Worm (Caenorhabditis elegans) whole organism, L3 larva: ENCODE results near the gene cutl-24.

Experiments used
- R02D3.7 ChIP-seq: fragments of 150-350 bp; optimal IDR thresholded peaks from 2 replicates; lab custom pipeline; 2014; ENCODE audit warnings: missing biosample characterization, missing genetic modification characterization
- ZK546.5 ChIP-seq: sonication (generic microtip); optimal IDR thresholded peaks from 2 replicates; lab custom pipeline; 2017; ENCODE audit warnings: missing biosample characterization, missing genetic modification characterization
- aly-2 ChIP-seq: fragments of 150-350 bp; optimal IDR thresholded peaks from 2 replicates; lab custom pipeline; 2014; ENCODE audit warnings: missing biosample characterization, missing genetic modification characterization
- ceh-16 ChIP-seq: sonication (generic microtip); optimal IDR thresholded peaks from 2 replicates; lab custom pipeline; 2017; ENCODE audit warnings: missing biosample characterization, missing genetic modification characterization
- ceh-28 ChIP-seq: fragments of 150-350 bp; optimal IDR thresholded peaks from 2 replicates; lab custom pipeline; 2014; ENCODE audit warnings: missing biosample characterization, missing genetic modification reagents, missing genetic modification characterization
- ceh-82 ChIP-seq: fragments of 150-350 bp; optimal IDR thresholded peaks from 2 replicates; lab custom pipeline; 2014; ENCODE audit warnings: missing biosample characterization, missing genetic modification characterization
- ceh-9 ChIP-seq: sonication (generic microtip); optimal IDR thresholded peaks from 2 replicates; lab custom pipeline; 2018; ENCODE audit warnings: missing biosample characterization, missing genetic modification characterization
- daf-12 ChIP-seq: fragments of 150-350 bp; optimal IDR thresholded peaks from 2 replicates; lab custom pipeline; 2014; ENCODE audit warnings: missing biosample characterization, missing genetic modification reagents, missing genetic modification characterization
- egl-5 ChIP-seq: fragments of 150-350 bp; optimal IDR thresholded peaks from 2 replicates; lab custom pipeline; 2017; ENCODE audit warnings: missing biosample characterization, missing genetic modification reagents, missing genetic modification characterization, inconsistent platforms
- elt-1 ChIP-seq: fragments of 150-350 bp; optimal IDR thresholded peaks from 2 replicates; lab custom pipeline; 2014; ENCODE audit warnings: missing biosample characterization, missing genetic modification characterization
- elt-2 ChIP-seq: sonication (generic microtip); optimal IDR thresholded peaks from 2 replicates; lab custom pipeline; 2016; ENCODE audit warnings: missing genetic modification reagents, mild to moderate bottlenecking, missing genetic modification characterization, missing compliant biosample characterization
- elt-3 ChIP-seq, 3 experiments: fragments of 150-350 bp in 1 of 3; sonication (generic microtip) in 2 of 3; optimal IDR thresholded peaks; 2 replicates in 2 of 3; 4 replicates in 1 of 3; lab custom pipeline; 2014 to 2017; ENCODE audit warnings: missing biosample characterization in 3 of 3, missing genetic modification characterization in 3 of 3
- eor-1 ChIP-seq, 2 experiments: fragments of 150-350 bp; optimal IDR thresholded peaks; 2 replicates each; lab custom pipeline; 2014 to 2018; ENCODE audit warnings: missing biosample characterization in 2 of 2, missing genetic modification characterization in 2 of 2
- fkh-10 ChIP-seq: sonication (generic microtip); optimal IDR thresholded peaks from 2 replicates; lab custom pipeline; 2017; ENCODE audit warnings: missing biosample characterization, missing genetic modification reagents, missing genetic modification characterization
- fkh-2 ChIP-seq: fragments of 150-350 bp; optimal IDR thresholded peaks from 2 replicates; lab custom pipeline; 2014; ENCODE audit warnings: missing biosample characterization, missing genetic modification reagents, missing genetic modification characterization
- fos-1 ChIP-seq: fragments of 150-350 bp; optimal IDR thresholded peaks from 2 replicates; lab custom pipeline; 2014; ENCODE audit warnings: missing biosample characterization, missing genetic modification characterization
- hmg-11 ChIP-seq: sonication (generic microtip); optimal IDR thresholded peaks from 2 replicates; lab custom pipeline; 2016; ENCODE audit warnings: missing genetic modification characterization, missing compliant biosample characterization
- jun-1 ChIP-seq: fragments of 150-350 bp; optimal IDR thresholded peaks from 2 replicates; lab custom pipeline; 2014; ENCODE audit warnings: missing biosample characterization, missing genetic modification reagents, missing genetic modification characterization
- lin-15B ChIP-seq: fragments of 150-350 bp; optimal IDR thresholded peaks from 2 replicates; lab custom pipeline; 2014; ENCODE audit warnings: missing biosample characterization, missing genetic modification characterization
- lin-39 ChIP-seq: fragments of 150-350 bp; optimal IDR thresholded peaks from 2 replicates; lab custom pipeline; 2018; ENCODE audit warnings: missing biosample characterization, missing genetic modification reagents, missing genetic modification characterization
- lsy-12 ChIP-seq: sonication (generic microtip); optimal IDR thresholded peaks from 2 replicates; lab custom pipeline; 2016; ENCODE audit warnings: mild to moderate bottlenecking, missing genetic modification characterization, missing compliant biosample characterization
- mdl-1 ChIP-seq: fragments of 150-350 bp; optimal IDR thresholded peaks from 2 replicates; lab custom pipeline; 2014; ENCODE audit warnings: missing biosample characterization, missing genetic modification characterization
- mml-1 ChIP-seq: fragments of 150-350 bp; sonication (generic microtip); optimal IDR thresholded peaks from 3 replicates; lab custom pipeline; 2014; ENCODE audit warnings: missing biosample characterization, missing genetic modification characterization
- nfya-1 ChIP-seq: sonication (generic microtip); optimal IDR thresholded peaks from 2 replicates; lab custom pipeline; 2017; ENCODE audit warnings: missing genetic modification characterization, mild to moderate bottlenecking, missing compliant biosample characterization, antibody characterized with exemption, moderate library complexity; ENCODE audit not compliant: insufficient read depth
- nhr-23 ChIP-seq: fragments of 150-350 bp; optimal IDR thresholded peaks from 2 replicates; lab custom pipeline; 2014; ENCODE audit warnings: missing biosample characterization, missing genetic modification reagents, missing genetic modification characterization
- nhr-237 ChIP-seq: fragments of 150-350 bp; optimal IDR thresholded peaks from 2 replicates; lab custom pipeline; 2014; ENCODE audit warnings: missing biosample characterization, missing genetic modification characterization
- nhr-25 ChIP-seq: sonication (generic microtip); optimal IDR thresholded peaks from 2 replicates; lab custom pipeline; 2017; ENCODE audit warnings: missing biosample characterization, missing genetic modification characterization
- nhr-28 ChIP-seq: fragments of 150-350 bp; optimal IDR thresholded peaks from 2 replicates; lab custom pipeline; 2014; ENCODE audit warnings: missing biosample characterization, missing genetic modification characterization
- nhr-67 ChIP-seq: fragments of 150-350 bp; optimal IDR thresholded peaks from 2 replicates; lab custom pipeline; 2014; ENCODE audit warnings: missing biosample characterization, missing genetic modification characterization
- nhr-76 ChIP-seq: fragments of 150-350 bp; sonication (generic microtip); optimal IDR thresholded peaks from 5 replicates; lab custom pipeline; 2014; ENCODE audit warnings: missing biosample characterization, missing genetic modification characterization
- nhr-77 ChIP-seq: fragments of 150-350 bp; optimal IDR thresholded peaks from 2 replicates; lab custom pipeline; 2014; ENCODE audit warnings: missing biosample characterization, missing genetic modification characterization
- pha-4 ChIP-seq: fragments of 150-350 bp; optimal IDR thresholded peaks from 2 replicates; lab custom pipeline; 2014; ENCODE audit warnings: missing biosample characterization, missing genetic modification reagents, missing genetic modification characterization
- pqm-1 ChIP-seq: fragments of 150-350 bp; optimal IDR thresholded peaks from 2 replicates; lab custom pipeline; 2017; ENCODE audit warnings: missing biosample characterization, missing genetic modification characterization, inconsistent platforms
- sea-2 ChIP-seq: fragments of 150-350 bp; sonication (generic microtip); optimal IDR thresholded peaks from 4 replicates; lab custom pipeline; 2014; ENCODE audit warnings: missing biosample characterization, missing genetic modification reagents, missing genetic modification characterization
- skn-1 ChIP-seq: fragments of 150-350 bp; optimal IDR thresholded peaks from 2 replicates; lab custom pipeline; 2014; ENCODE audit warnings: missing biosample characterization, missing genetic modification characterization
- tbx-2 ChIP-seq: sonication (generic microtip); optimal IDR thresholded peaks from 2 replicates; lab custom pipeline; 2016; ENCODE audit warnings: mild to moderate bottlenecking, missing genetic modification characterization, missing compliant biosample characterization
- unc-39 ChIP-seq: sonication (generic microtip); optimal IDR thresholded peaks from 4 replicates; lab custom pipeline; 2017; ENCODE audit warnings: missing biosample characterization, missing genetic modification characterization
- unc-62 ChIP-seq: fragments of 150-350 bp; sonication (generic microtip); optimal IDR thresholded peaks from 4 replicates; lab custom pipeline; 2014; ENCODE audit warnings: missing biosample characterization, missing genetic modification reagents, missing genetic modification characterization
- zag-1 ChIP-seq: fragments of 150-350 bp; optimal IDR thresholded peaks from 2 replicates; lab custom pipeline; 2014; ENCODE audit warnings: missing biosample characterization, missing genetic modification characterization
- ztf-11 ChIP-seq: fragments of 150-350 bp; optimal IDR thresholded peaks from 2 replicates; lab custom pipeline; 2014; ENCODE audit warnings: missing biosample characterization, missing genetic modification characterization
- ztf-4 ChIP-seq: fragments of 150-350 bp; optimal IDR thresholded peaks from 2 replicates; lab custom pipeline; 2014; ENCODE audit warnings: missing biosample characterization, missing genetic modification characterization

The cutl-24 gene

DNA sequence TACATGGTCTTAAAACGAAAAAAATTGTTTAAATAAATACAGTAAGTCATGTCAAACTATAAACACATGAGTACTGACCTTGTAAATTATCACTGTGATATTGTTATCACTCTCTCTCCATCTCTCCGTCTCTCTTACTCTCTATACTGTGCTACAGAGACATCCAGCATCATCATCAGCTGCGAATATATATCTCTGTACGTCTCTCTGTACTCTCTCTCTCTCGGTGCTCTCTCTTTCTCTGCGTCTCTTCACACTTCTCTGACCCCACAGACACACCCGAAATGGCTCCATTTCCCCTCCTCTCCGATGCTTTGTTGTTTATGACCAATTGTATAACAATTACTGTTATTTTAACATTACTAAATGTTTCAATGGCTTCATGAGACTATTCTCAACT lies 45.7 kb downstream of the cutl-24 start:
- TF ChIP-seq fkh-10 (GFP tag; lab: Kevin White, UChicago), result no peak
- peak; percentile 55 for TF ChIP-seq pha-4
- TF ChIP-seq nhr-77 (tag; lab: Kevin White, UChicago), result no peak
- no peak for TF ChIP-seq nhr-67 (tag; lab: Kevin White, UChicago)
- no peak for TF ChIP-seq unc-62 (GFP tag; lab: Kevin White, UChicago)
- TF ChIP-seq zag-1, result no peak
- TF ChIP-seq unc-39 (tag; lab: Kevin White, UChicago), result no peak
- TF ChIP-seq daf-12 (tag; lab: Kevin White, UChicago), result no peak
- TF ChIP-seq elt-2 (tag; lab: Kevin White, UChicago), result peak; percentile 86
- TF ChIP-seq nhr-25 (tag; lab: Kevin White, UChicago), result no peak
- TF ChIP-seq sea-2, result no peak
- TF ChIP-seq ZK546.5 (tag; lab: Kevin White, UChicago), result no peak
- TF ChIP-seq fos-1, result no peak
- no peak for TF ChIP-seq ztf-11
- no peak for TF ChIP-seq nhr-28 (tag; lab: Kevin White, UChicago)
- TF ChIP-seq lsy-12 (tag; lab: Kevin White, UChicago), result no peak
- peak; percentile 90 for TF ChIP-seq pqm-1
- no peak for TF ChIP-seq ztf-4
- TF ChIP-seq nfya-1 (tag; lab: Kevin White, UChicago), result peak; percentile 33
- peak; percentile 15 for TF ChIP-seq skn-1 (tag; lab: Kevin White, UChicago)
- no peak for TF ChIP-seq nhr-237
- TF ChIP-seq R02D3.7 (tag; lab: Kevin White, UChicago), result peak; percentile 2
- no peak for TF ChIP-seq eor-1 (tag; optimal IDR thresholded peaks at IDR 0.05; lab: Kevin White, UChicago)
- TF ChIP-seq jun-1 (tag; lab: Kevin White, UChicago), result peak; percentile 51
- TF ChIP-seq elt-3 (tag; optimal IDR thresholded peaks at IDR 0.05; lab: Kevin White, UChicago), result no peak
- TF ChIP-seq mml-1 (tag; lab: Kevin White, UChicago), result no peak
- TF ChIP-seq ceh-82 (tag; lab: Kevin White, UChicago), result no peak
- no peak for TF ChIP-seq ceh-9
- no peak for TF ChIP-seq nhr-76 (tag; lab: Kevin White, UChicago)
- TF ChIP-seq lin-15B (tag; lab: Kevin White, UChicago), result no peak
- TF ChIP-seq tbx-2, result no peak
- TF ChIP-seq egl-5 (tag; lab: Kevin White, UChicago), result peak; percentile 23
- no peak for TF ChIP-seq lin-39 (tag; lab: Kevin White, UChicago)
- TF ChIP-seq nhr-23 (tag; lab: Kevin White, UChicago), result peak; percentile 42
- no peak for TF ChIP-seq fkh-2 (tag; lab: Kevin White, UChicago)
- no peak for TF ChIP-seq mdl-1 (tag; lab: Kevin White, UChicago)
- TF ChIP-seq hmg-11 (tag; lab: Kevin White, UChicago), result peak; percentile 76
- TF ChIP-seq aly-2 (tag; lab: Kevin White, UChicago), result no peak
- no peak for TF ChIP-seq elt-1
- no peak for TF ChIP-seq ceh-16 (tag; lab: Kevin White, UChicago)
- peak; percentile 47 for TF ChIP-seq ceh-28 (tag; lab: Kevin White, UChicago)

DNA sequence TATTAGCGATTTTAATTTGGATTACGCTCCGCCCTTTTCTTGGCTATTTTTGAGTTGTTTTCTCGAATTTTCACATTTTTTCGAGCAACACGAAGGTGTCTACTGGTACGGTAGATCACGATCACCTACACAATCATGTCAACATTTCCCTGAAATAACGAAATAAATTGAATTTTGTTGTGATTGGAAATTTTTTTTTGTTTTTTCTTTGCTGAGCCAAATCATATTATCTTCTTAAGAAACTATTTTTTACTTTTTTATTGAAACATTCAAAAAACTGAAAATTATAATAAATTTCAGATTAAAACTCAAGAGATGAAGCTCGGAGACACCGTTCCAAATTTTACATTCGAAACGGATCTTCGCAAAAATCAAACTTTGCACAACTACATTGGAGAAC lies 53.4 kb downstream of the cutl-24 start, which contains the start of gene prdx-6:
Gene prdx-6, plus strand, starts transcription at position 301 of the 400 bp plus-strand sequence.
- TF ChIP-seq lin-39 (tag; lab: Kevin White, UChicago) (no peak), egl-5 (tag; lab: Kevin White, UChicago) (no peak), ceh-16 (tag; lab: Kevin White, UChicago) (no peak)
- TF ChIP-seq, all 47 proteins: peak for 0
